Worm (Caenorhabditis elegans) whole organism, L1 larva: ENCODE results near the gene F20G2.5.

Experiments used
- C16A3.4 ChIP-seq: fragments of 150-350 bp; optimal IDR thresholded peaks from 2 replicates; lab custom pipeline; 2014; ENCODE audit warnings: missing biosample characterization, missing genetic modification characterization
- C34B4.2 ChIP-seq: sonication (generic microtip); optimal IDR thresholded peaks from 2 replicates; lab custom pipeline; 2017; ENCODE audit warnings: mild to moderate bottlenecking, missing genetic modification characterization, missing compliant biosample characterization
- F16B12.6 ChIP-seq: fragments of 150-350 bp; optimal IDR thresholded peaks from 2 replicates; lab custom pipeline; 2014; ENCODE audit warnings: missing biosample characterization, missing genetic modification characterization
- Y116A8C.19 ChIP-seq: sonication (generic microtip); optimal IDR thresholded peaks from 2 replicates; lab custom pipeline; 2016; ENCODE audit warnings: missing compliant biosample characterization, missing genetic modification characterization, borderline replicate concordance
- aha-1 ChIP-seq: fragments of 150-350 bp; optimal IDR thresholded peaks from 2 replicates; lab custom pipeline; 2014; ENCODE audit warnings: missing biosample characterization, missing genetic modification characterization
- ceh-63 ChIP-seq: fragments of 200-800 bp; sonication (Bioruptor generic); optimal IDR thresholded peaks from 2 replicates; lab custom pipeline; 2018; ENCODE audit warnings: mild to moderate bottlenecking, missing genetic modification characterization, missing compliant biosample characterization
- ceh-8 ChIP-seq: fragments of 200-800 bp; sonication (Bioruptor generic); optimal IDR thresholded peaks from 2 replicates; lab custom pipeline; 2018; ENCODE audit warnings: mild to moderate bottlenecking, missing genetic modification characterization, moderate library complexity, missing compliant biosample characterization
- ceh-82 ChIP-seq, 3 experiments: fragments of 150-350 bp in 1 of 3; sonication (generic microtip) in 2 of 3; optimal IDR thresholded peaks; 2 replicates each; lab custom pipeline; 2014 to 2017; ENCODE audit warnings: missing biosample characterization in 3 of 3, missing genetic modification characterization in 3 of 3
- dpl-1 ChIP-seq, 3 experiments: fragments of 150-350 bp in 2 of 3; sonication (generic microtip) in 1 of 3; optimal IDR thresholded peaks; 2 replicates each; lab custom pipeline; 2014 to 2017; ENCODE audit warnings: missing biosample characterization in 3 of 3, missing genetic modification characterization in 3 of 3, missing genetic modification reagents in 3 of 3
- efl-1 ChIP-seq, 4 experiments: fragments of 150-350 bp; optimal IDR thresholded peaks in 3 of 4; peaks in 1 of 4; 1 replicate in 1 of 4; 2 replicates in 3 of 4; lab custom pipeline; 2014; ENCODE audit warnings: missing biosample characterization in 2 of 4, missing genetic modification characterization in 2 of 4, missing genetic modification reagents in 2 of 4
- elt-2 ChIP-seq: sonication (generic microtip); optimal IDR thresholded peaks from 2 replicates; lab custom pipeline; 2016; ENCODE audit warnings: missing genetic modification characterization, mild to moderate bottlenecking, inconsistent platforms, missing compliant biosample characterization, missing genetic modification reagents
- fkh-10 ChIP-seq: sonication (generic microtip); optimal IDR thresholded peaks from 2 replicates; lab custom pipeline; 2017; ENCODE audit warnings: missing biosample characterization, missing genetic modification reagents, missing genetic modification characterization
- hlh-4 ChIP-seq: sonication (generic microtip); optimal IDR thresholded peaks from 2 replicates; lab custom pipeline; 2016; ENCODE audit warnings: mild to moderate bottlenecking, missing genetic modification characterization, missing compliant biosample characterization
- hpl-2 ChIP-seq: fragments of 150-350 bp; optimal IDR thresholded peaks from 2 replicates; lab custom pipeline; 2014; ENCODE audit warnings: missing biosample characterization, missing genetic modification reagents, missing genetic modification characterization
- isw-1 ChIP-seq: fragments of 200-800 bp; sonication (Bioruptor generic); IDR thresholded peaks from 2 replicates; pipeline ENCODE4 v1.3.6; 2022; ENCODE audit warnings: missing genetic modification characterization, missing compliant biosample characterization
- jun-1 ChIP-seq: fragments of 150-350 bp; optimal IDR thresholded peaks from 2 replicates; lab custom pipeline; 2014; ENCODE audit warnings: missing biosample characterization, missing genetic modification reagents, missing genetic modification characterization
- lin-14 ChIP-seq: fragments of 200-800 bp; sonication (Bioruptor generic); optimal IDR thresholded peaks from 2 replicates; lab custom pipeline; 2018; ENCODE audit warnings: mild to moderate bottlenecking, missing genetic modification characterization, moderate library complexity, missing compliant biosample characterization
- mdl-1 ChIP-seq, 2 experiments: fragments of 150-350 bp; optimal IDR thresholded peaks; 2 replicates each; lab custom pipeline; 2014 to 2017; ENCODE audit warnings: missing biosample characterization in 2 of 2, missing genetic modification characterization in 2 of 2, inconsistent platforms in 1 of 2
- mep-1 ChIP-seq: fragments of 150-350 bp; optimal IDR thresholded peaks from 2 replicates; lab custom pipeline; 2014; ENCODE audit warnings: missing biosample characterization, missing genetic modification characterization
- nhr-11 ChIP-seq: fragments of 150-350 bp; optimal IDR thresholded peaks from 2 replicates; lab custom pipeline; 2014; ENCODE audit warnings: missing biosample characterization, missing genetic modification characterization
- nhr-237 ChIP-seq: fragments of 150-350 bp; optimal IDR thresholded peaks from 2 replicates; lab custom pipeline; 2014; ENCODE audit warnings: missing biosample characterization, missing genetic modification characterization
- nhr-47 ChIP-seq: sonication (generic microtip); optimal IDR thresholded peaks from 2 replicates; lab custom pipeline; 2016; ENCODE audit warnings: mild to moderate bottlenecking, missing genetic modification characterization, moderate library complexity, missing compliant biosample characterization
- nhr-76 ChIP-seq: sonication (generic microtip); optimal IDR thresholded peaks from 2 replicates; lab custom pipeline; 2017; ENCODE audit warnings: missing biosample characterization, missing genetic modification characterization
- nhr-84 ChIP-seq: sonication (generic microtip); optimal IDR thresholded peaks from 2 replicates; lab custom pipeline; 2017; ENCODE audit warnings: missing biosample characterization, missing genetic modification characterization
- nhr-90 ChIP-seq: sonication (generic microtip); optimal IDR thresholded peaks from 2 replicates; lab custom pipeline; 2016; ENCODE audit warnings: mild to moderate bottlenecking, missing genetic modification characterization, missing compliant biosample characterization; ENCODE audit not compliant: poor library complexity
- pag-3 ChIP-seq: sonication (generic microtip); optimal IDR thresholded peaks from 2 replicates; lab custom pipeline; 2017; ENCODE audit warnings: missing genetic modification characterization, mild to moderate bottlenecking, missing compliant biosample characterization, antibody characterized with exemption, borderline replicate concordance; ENCODE audit not compliant: insufficient read depth
- pax-3 ChIP-seq: fragments of 200-800 bp; sonication (Bioruptor generic); optimal IDR thresholded peaks from 2 replicates; lab custom pipeline; 2018; ENCODE audit warnings: mild to moderate bottlenecking, missing genetic modification characterization, moderate library complexity, missing compliant biosample characterization
- pqm-1 ChIP-seq: sonication (generic microtip); optimal IDR thresholded peaks from 3 replicates; lab custom pipeline; 2017; ENCODE audit warnings: missing biosample characterization, missing genetic modification characterization
- skn-1 ChIP-seq: fragments of 150-350 bp; optimal IDR thresholded peaks from 2 replicates; lab custom pipeline; 2014; ENCODE audit warnings: missing biosample characterization, missing genetic modification characterization
- snu-23 ChIP-seq: sonication (generic microtip); optimal IDR thresholded peaks from 2 replicates; lab custom pipeline; 2016; ENCODE audit warnings: missing genetic modification characterization, missing compliant biosample characterization
- sox-4 ChIP-seq: sonication (generic microtip); optimal IDR thresholded peaks from 2 replicates; lab custom pipeline; 2016; ENCODE audit warnings: missing genetic modification characterization, missing compliant biosample characterization
- sup-37 ChIP-seq: fragments of 200-800 bp; sonication (Bioruptor generic); optimal IDR thresholded peaks from 2 replicates; lab custom pipeline; 2018; ENCODE audit warnings: mild to moderate bottlenecking, missing genetic modification characterization, missing compliant biosample characterization
- swsn-7 ChIP-seq: sonication (generic microtip); optimal IDR thresholded peaks from 2 replicates; lab custom pipeline; 2016; ENCODE audit warnings: missing genetic modification characterization, missing compliant biosample characterization
- tlp-1 ChIP-seq: fragments of 150-350 bp; optimal IDR thresholded peaks from 2 replicates; lab custom pipeline; 2014; ENCODE audit warnings: missing biosample characterization, missing genetic modification characterization
- vab-15 ChIP-seq: sonication (generic microtip); optimal IDR thresholded peaks from 2 replicates; lab custom pipeline; 2017; ENCODE audit warnings: missing genotype, mild to moderate bottlenecking, missing genetic modification characterization, missing compliant biosample characterization

F20G2.5 gene

ce11 chrV:13771209-13771608 is at the start of gene F20G2.5:
TSS of gene F20G2.5 (plus strand) at chrV:13771509.
- TF ChIP-seq jun-1: no peak
- no peak for TF ChIP-seq ceh-8 (GFP tag; lab: Kevin White, UChicago)
- peak; percentile 22 for TF ChIP-seq elt-2 (tag; lab: Kevin White, UChicago)

- TF ChIP-seq vab-15: no peak
- TF ChIP-seq sox-4 (tag; lab: Kevin White, UChicago): no peak
- TF ChIP-seq mep-1 (tag; lab: Kevin White, UChicago): no peak
- no peak for TF ChIP-seq pag-3
- TF ChIP-seq sup-37 (GFP tag; lab: Kevin White, UChicago): no peak
- no peak for TF ChIP-seq nhr-84 (tag; lab: Kevin White, UChicago)
- TF ChIP-seq nhr-47 (tag; lab: Kevin White, UChicago): no peak
- no peak for TF ChIP-seq nhr-237 (tag; lab: Kevin White, UChicago)
- no peak for TF ChIP-seq C16A3.4 (tag; lab: Kevin White, UChicago)
- TF ChIP-seq, all 84 proteins: peak for 0
These were observed 46.5 kb upstream of the F20G2.5 start, which contains the start of gene F35E12.2 for ce11 chrV:13724781-13725180. TSS of gene F35E12.2 (minus strand) at chrV:13724881.

- TF ChIP-seq pqm-1 (tag; lab: Kevin White, UChicago) (no peak), fkh-10 (GFP tag; lab: Kevin White, UChicago) (no peak), isw-1 (GFP tag; lab: Robert Waterston, UW) (no peak), sup-37 (GFP tag; lab: Kevin White, UChicago) (no peak), tlp-1 (no peak), nhr-76 (tag; lab: Kevin White, UChicago) (no peak), aha-1 (tag; lab: Kevin White, UChicago) (no peak), snu-23 (GFP tag; lab: Kevin White, UChicago) (no peak), nhr-47 (tag; lab: Kevin White, UChicago) (no peak), ceh-8 (GFP tag; lab: Kevin White, UChicago) (no peak), Y116A8C.19 (no peak), nhr-90 (tag; lab: Kevin White, UChicago) (no peak)
These were observed 45.7 kb upstream of the F20G2.5 start, which contains the start of gene fbxa-181 for ce11 chrV:13725574-13725973. TSS of gene fbxa-181 (plus strand) at chrV:13725874.

- TF ChIP-seq elt-2 (tag; lab: Kevin White, UChicago): peak; percentile 24
- no peak for TF ChIP-seq efl-1 (optimal IDR thresholded peaks at IDR 0.05; lab: Kevin White, UChicago)
- TF ChIP-seq efl-1 (GFP tag; optimal IDR thresholded peaks at IDR 0.05 in 1 of 2; lab: Kevin White, UChicago): no peak
- TF ChIP-seq pqm-1 (tag; lab: Kevin White, UChicago): peak; percentile 3
- TF ChIP-seq pax-3: peak; percentile 12
These were observed 40.5 kb upstream of the F20G2.5 start, which contains the start of gene dct-17 for ce11 chrV:13730762-13731161. TSS of gene dct-17 (minus strand) at chrV:13730784.

- TF ChIP-seq skn-1 (no peak), vab-15 (no peak), hlh-4 (tag; lab: Kevin White, UChicago) (no peak), mdl-1 (tag; optimal IDR thresholded peaks at IDR 0.05; lab: Kevin White, UChicago) (no peak), tlp-1 (no peak), dpl-1 (GFP tag; optimal IDR thresholded peaks at IDR 0.05; lab: Kevin White, UChicago) (no peak), elt-2 (tag; lab: Kevin White, UChicago) (peak; percentile 37), ceh-63 (GFP tag; lab: Kevin White, UChicago) (no peak)
These were observed 35.2 kb upstream of the F20G2.5 start, which contains the start of gene F35E12.6 for ce11 chrV:13736147-13736546. TSS of gene F35E12.6 (minus strand) at chrV:13736247.

- TF ChIP-seq ceh-82 (tag; optimal IDR thresholded peaks at IDR 0.05; lab: Kevin White, UChicago) (no peak), F16B12.6 (tag; lab: Kevin White, UChicago) (no peak), swsn-7 (no peak), isw-1 (GFP tag; lab: Robert Waterston, UW) (no peak), hpl-2 (GFP tag; lab: Kevin White, UChicago) (no peak), lin-14 (GFP tag; lab: Kevin White, UChicago) (no peak), C34B4.2 (tag; lab: Kevin White, UChicago) (no peak), nhr-11 (tag; lab: Kevin White, UChicago) (no peak)
- TF ChIP-seq, all 84 proteins: peak for 0
These were observed 32.9 kb upstream of the F20G2.5 start, which contains the start of gene irg-5 for ce11 chrV:13738374-13738773. TSS of gene irg-5 (minus strand) at chrV:13738474.
